Fruit fly (Drosophila melanogaster) whole organism, embryonic: ENCODE data around the gene CG43248.
A peak's percentile ranks its signal among the peaks of the same experiment; 100 is the strongest.

ENCODE experiments used
- CG10274 ChIP-seq: fragments of 200-800 bp; sonication (Bioruptor generic); optimal IDR thresholded peaks from 3 replicates; lab custom pipeline; 2017; ENCODE audit warnings: missing biosample characterization, mild to moderate bottlenecking, missing genetic modification characterization
- CG13123 ChIP-seq: fragments of 200-800 bp; sonication (Bioruptor generic); optimal IDR thresholded peaks from 2 replicates; lab custom pipeline; 2016; ENCODE audit warnings: missing biosample characterization, missing genetic modification characterization
- CG4404 ChIP-seq: fragments of 200-800 bp; sonication (Bioruptor generic); IDR thresholded peaks from 2 replicates; pipeline ENCODE4 v1.3.6; 2022; ENCODE audit warnings: missing biosample characterization, missing genetic modification characterization
- CG8478 ChIP-seq: fragments of >200 bp; optimal IDR thresholded peaks from 2 replicates; lab custom pipeline; 2018
- Vsx1 ChIP-seq: fragments of 200-800 bp; sonication (Bioruptor generic); optimal IDR thresholded peaks from 2 replicates; lab custom pipeline; 2017; ENCODE audit warnings: missing biosample characterization, mild to moderate bottlenecking, missing genetic modification characterization, missing genetic modification reagents
- bbx ChIP-seq: fragments of 200-800 bp; sonication (Bioruptor generic); IDR thresholded peaks from 2 replicates; pipeline ENCODE4 v1.3.6; 2022; ENCODE audit warnings: missing biosample characterization, missing genetic modification characterization; ENCODE audit not compliant: partially characterized antibody
- ewg ChIP-seq: fragments of 200-800 bp; sonication (Bioruptor generic); optimal IDR thresholded peaks from 3 replicates; lab custom pipeline; 2017; ENCODE audit warnings: mild to moderate bottlenecking, missing biosample characterization, missing genetic modification reagents, missing genetic modification characterization
- klu ChIP-seq: fragments of 200-800 bp; sonication (Bioruptor generic); IDR thresholded peaks from 2 replicates; pipeline ENCODE4 v1.3.6; 2022; ENCODE audit warnings: missing biosample characterization, missing genetic modification characterization
- org-1 ChIP-seq: fragments of 200-800 bp; sonication (Bioruptor generic); optimal IDR thresholded peaks from 2 replicates; lab custom pipeline; 2017; ENCODE audit warnings: missing biosample characterization, missing genetic modification characterization
- psq ChIP-seq: fragments of 200-800 bp; sonication (Bioruptor generic); optimal IDR thresholded peaks from 2 replicates; lab custom pipeline; 2017; ENCODE audit warnings: missing biosample characterization, missing genetic modification characterization
- shn ChIP-seq: fragments of 200-800 bp; sonication (Bioruptor generic); optimal IDR thresholded peaks from 3 replicates; lab custom pipeline; 2016; ENCODE audit warnings: missing biosample characterization, missing genetic modification characterization
- ssp ChIP-seq: fragments of 200-800 bp; sonication (Bioruptor generic); IDR thresholded peaks from 2 replicates; pipeline ENCODE4 v1.3.6; 2022; ENCODE audit warnings: missing biosample characterization, missing genetic modification characterization

dm6 chr3L:15566484-15566955 is 35.2 kb upstream of the CG43248 start:
- TF ChIP-seq CG13123 (GFP tag; lab: Kevin White, UChicago) (peak; percentile 10), shn (GFP tag; lab: Kevin White, UChicago) (no peak), psq (GFP tag; lab: Kevin White, UChicago) (peak; percentile 37), CG8478 (lab: Kevin White, UChicago) (no peak), ewg (no peak), ssp (no peak), org-1 (GFP tag; lab: Kevin White, UChicago) (peak; percentile 84), CG10274 (GFP tag; lab: Kevin White, UChicago) (peak; percentile 45), klu (GFP tag; lab: Robert Waterston, UW) (no peak), Vsx1 (GFP tag; lab: Kevin White, UChicago) (no peak), CG4404 (GFP tag; lab: Robert Waterston, UW) (no peak), bbx (no peak)
